Worm (Caenorhabditis elegans) whole organism, young adult: ENCODE results near the gene otpl-3.

Experiments
- C17E4.6 ChIP-seq: fragments of 200-800 bp; sonication (Bioruptor generic); IDR thresholded peaks from 2 replicates; pipeline ENCODE4 v1.3.6; 2022; ENCODE audit warnings: missing genetic modification reagents, missing genetic modification characterization, missing compliant biosample characterization
- F10E7.11 ChIP-seq: sonication (generic microtip); optimal IDR thresholded peaks from 2 replicates; lab custom pipeline; 2017; ENCODE audit warnings: mild to moderate bottlenecking, missing genetic modification characterization, moderate library complexity, missing compliant biosample characterization
- F22D6.2 ChIP-seq: sonication (generic microtip); optimal IDR thresholded peaks from 2 replicates; lab custom pipeline; 2016; ENCODE audit warnings: mild to moderate bottlenecking, missing genetic modification characterization, missing compliant biosample characterization
- F33H1.4 ChIP-seq: fragments of 200-800 bp; sonication (Bioruptor generic); IDR thresholded peaks from 2 replicates; pipeline ENCODE4 v1.3.6; 2022; ENCODE audit warnings: missing genetic modification reagents, missing genetic modification characterization, missing compliant biosample characterization
- F52B5.7 ChIP-seq: sonication (generic microtip); optimal IDR thresholded peaks from 2 replicates; lab custom pipeline; 2016; ENCODE audit warnings: mild to moderate bottlenecking, missing genetic modification characterization, missing compliant biosample characterization
- K11D2.4 ChIP-seq: fragments of 200-800 bp; sonication (Bioruptor generic); IDR thresholded peaks from 2 replicates; pipeline ENCODE4 v1.3.6; 2022; ENCODE audit warnings: missing genetic modification reagents, missing genetic modification characterization, missing compliant biosample characterization
- Y56A3A.18 ChIP-seq: fragments of 200-800 bp; sonication (Bioruptor generic); IDR thresholded peaks from 2 replicates; pipeline ENCODE4 v1.3.6; 2022; ENCODE audit warnings: missing genetic modification reagents, missing genetic modification characterization, missing compliant biosample characterization
- Y79H2A.3 ChIP-seq: fragments of 200-800 bp; sonication (Bioruptor generic); conservative IDR thresholded peaks from 2 replicates; pipeline ENCODE4 v1.3.6; 2022; ENCODE audit warnings: missing genetic modification reagents, missing genetic modification characterization, missing compliant biosample characterization
- aptf-3 ChIP-seq: fragments of 200-800 bp; sonication (Bioruptor generic); IDR thresholded peaks from 2 replicates; pipeline ENCODE4 v1.3.6; 2022; ENCODE audit warnings: missing genetic modification characterization, missing compliant biosample characterization
- atf-7 ChIP-seq: sonication (generic microtip); optimal IDR thresholded peaks from 2 replicates; lab custom pipeline; 2017; ENCODE audit warnings: mild to moderate bottlenecking, missing genetic modification characterization, missing compliant biosample characterization
- bed-2 ChIP-seq: fragments of 200-800 bp; sonication (Bioruptor generic); IDR thresholded peaks from 2 replicates; pipeline ENCODE4 v1.3.6; 2022; ENCODE audit warnings: missing genetic modification reagents, missing genetic modification characterization, missing compliant biosample characterization
- cebp-2 ChIP-seq: fragments of 200-800 bp; sonication (Bioruptor generic); IDR thresholded peaks from 2 replicates; pipeline ENCODE4 v1.3.6; 2022; ENCODE audit warnings: missing genetic modification characterization, missing compliant biosample characterization
- ceh-100 ChIP-seq: fragments of 200-800 bp; sonication (Bioruptor generic); IDR thresholded peaks from 2 replicates; pipeline ENCODE4 v1.3.6; 2022; ENCODE audit warnings: missing genetic modification reagents, missing genetic modification characterization, missing compliant biosample characterization
- ceh-27 ChIP-seq: fragments of 200-800 bp; sonication (Bioruptor generic); optimal IDR thresholded peaks from 2 replicates; lab custom pipeline; 2018; ENCODE audit warnings: mild to moderate bottlenecking, missing genetic modification characterization, moderate library complexity, missing compliant biosample characterization
- ceh-58 ChIP-seq: fragments of 200-800 bp; sonication (Bioruptor generic); IDR thresholded peaks from 2 replicates; pipeline ENCODE4 v1.3.6; 2022; ENCODE audit warnings: missing genetic modification characterization, missing compliant biosample characterization
- dox-1 ChIP-seq: fragments of 200-800 bp; sonication (Bioruptor generic); IDR thresholded peaks from 2 replicates; pipeline ENCODE4 v1.3.6; 2022; ENCODE audit warnings: missing genetic modification reagents, missing genetic modification characterization, missing compliant biosample characterization
- dpff-1 ChIP-seq: sonication (generic microtip); optimal IDR thresholded peaks from 2 replicates; lab custom pipeline; 2017; ENCODE audit warnings: mild to moderate bottlenecking, missing genetic modification characterization, missing compliant biosample characterization
- egrh-3 ChIP-seq: fragments of 200-800 bp; sonication (Bioruptor generic); IDR thresholded peaks from 2 replicates; pipeline ENCODE4 v1.3.6; 2022; ENCODE audit warnings: missing genetic modification reagents, missing genetic modification characterization, missing compliant biosample characterization
- ets-4 ChIP-seq: fragments of 200-800 bp; sonication (Bioruptor generic); optimal IDR thresholded peaks from 2 replicates; lab custom pipeline; 2018; ENCODE audit warnings: mild to moderate bottlenecking, missing genetic modification characterization, missing compliant biosample characterization
- hlh-12 ChIP-seq: sonication (generic microtip); optimal IDR thresholded peaks from 2 replicates; lab custom pipeline; 2016; ENCODE audit warnings: missing genetic modification characterization, missing compliant biosample characterization
- hrde-1 ChIP-seq: sonication (generic microtip); optimal IDR thresholded peaks from 2 replicates; lab custom pipeline; 2016; ENCODE audit warnings: missing genetic modification characterization, mild to moderate bottlenecking, missing compliant biosample characterization, moderate library complexity, missing genotype, missing genetic modification reagents, borderline replicate concordance
- let-526 ChIP-seq: fragments of 200-800 bp; sonication (Bioruptor generic); IDR thresholded peaks from 2 replicates; pipeline ENCODE4 v1.3.6; 2022; ENCODE audit warnings: missing genetic modification reagents, missing genetic modification characterization, missing compliant biosample characterization
- let-607 ChIP-seq, 2 experiments: fragments of 200-800 bp in 1 of 2; sonication (Bioruptor generic) in 1 of 2; sonication (generic microtip) in 1 of 2; optimal IDR thresholded peaks; 2 replicates each; lab custom pipeline; 2016 to 2018; ENCODE audit warnings: mild to moderate bottlenecking in 2 of 2, missing compliant biosample characterization in 2 of 2, missing genetic modification characterization in 2 of 2, moderate library complexity in 2 of 2, missing genotype in 1 of 2
- lin-35 ChIP-seq, 3 experiments: fragments of 150-350 bp in 2 of 3; sonication (generic microtip) in 1 of 3; optimal IDR thresholded peaks; 2 replicates each; lab custom pipeline; 2014 to 2018; ENCODE audit warnings: missing biosample characterization in 3 of 3, missing genetic modification characterization in 3 of 3, missing genetic modification reagents in 3 of 3
- lin-40 ChIP-seq: sonication (generic microtip); optimal IDR thresholded peaks from 2 replicates; lab custom pipeline; 2016; ENCODE audit warnings: missing genetic modification characterization, mild to moderate bottlenecking, missing compliant biosample characterization, missing genotype, missing genetic modification reagents
- lsl-1 ChIP-seq: fragments of 200-800 bp; sonication (Bioruptor generic); optimal IDR thresholded peaks from 2 replicates; lab custom pipeline; 2018; ENCODE audit warnings: mild to moderate bottlenecking, missing genetic modification characterization, moderate library complexity, missing compliant biosample characterization
- mes-4 ChIP-seq: sonication (generic microtip); optimal IDR thresholded peaks from 2 replicates; lab custom pipeline; 2016; ENCODE audit warnings: missing genotype, missing genetic modification characterization, missing compliant biosample characterization
- nfyb-1 ChIP-seq: fragments of 200-800 bp; sonication (Bioruptor generic); IDR thresholded peaks from 2 replicates; pipeline ENCODE4 v1.3.6; 2022; ENCODE audit warnings: missing genetic modification reagents, missing genetic modification characterization, missing compliant biosample characterization
- nhr-80 ChIP-seq: sonication (generic microtip); optimal IDR thresholded peaks from 2 replicates; lab custom pipeline; 2016; ENCODE audit warnings: missing genetic modification characterization, missing compliant biosample characterization
- sdz-38 ChIP-seq: sonication (generic microtip); optimal IDR thresholded peaks from 2 replicates; lab custom pipeline; 2016; ENCODE audit warnings: missing genotype, missing genetic modification characterization, missing compliant biosample characterization
- snpc-3.4 ChIP-seq: sonication (generic microtip); optimal IDR thresholded peaks from 2 replicates; lab custom pipeline; 2017; ENCODE audit warnings: missing genetic modification characterization, mild to moderate bottlenecking, missing compliant biosample characterization, antibody characterized with exemption, moderate library complexity, missing genotype, missing genetic modification reagents
- tbp1 ChIP-seq: fragments of 200-800 bp; sonication (Bioruptor generic); optimal IDR thresholded peaks from 2 replicates; lab custom pipeline; 2018; ENCODE audit warnings: mild to moderate bottlenecking, missing genetic modification characterization, missing compliant biosample characterization
- xnd-1 ChIP-seq: sonication (generic microtip); optimal IDR thresholded peaks from 2 replicates; lab custom pipeline; 2016; ENCODE audit warnings: missing genotype, missing genetic modification reagents, missing genetic modification characterization, missing compliant biosample characterization
- ztf-18 ChIP-seq: sonication (generic microtip); optimal IDR thresholded peaks from 2 replicates; lab custom pipeline; 2016; ENCODE audit warnings: missing genotype, mild to moderate bottlenecking, missing genetic modification characterization, missing compliant biosample characterization
- ztf-3 ChIP-seq: fragments of 200-800 bp; sonication (Bioruptor generic); optimal IDR thresholded peaks from 2 replicates; lab custom pipeline; 2018; ENCODE audit warnings: mild to moderate bottlenecking, missing genetic modification characterization, missing compliant biosample characterization

The otpl-3 gene

DNA sequence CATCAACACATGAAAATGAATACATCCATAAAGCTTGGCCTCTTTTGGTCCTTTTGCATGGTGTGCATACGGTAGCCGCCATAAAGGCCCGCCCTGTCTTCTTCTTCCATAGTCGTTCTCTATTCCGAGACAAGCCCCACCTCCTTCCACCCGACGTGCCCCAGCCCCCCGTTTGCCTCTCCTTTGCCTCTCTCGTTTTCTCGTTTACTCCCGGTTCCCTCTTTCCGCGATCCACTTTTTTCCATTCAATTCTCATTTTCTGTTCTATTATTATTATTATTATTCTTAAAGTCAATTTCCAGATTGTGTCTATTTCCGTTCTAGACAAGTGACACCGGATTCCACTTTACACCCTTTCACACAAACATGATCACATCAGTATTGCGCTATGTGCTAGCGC, 35.2 kb downstream of the otpl-3 start, which contains the start of gene unc-6:
unc-6 (plus strand) TSS at position 301 of the 400 bp plus-strand sequence.
- TF ChIP-seq K11D2.4 (GFP tag; lab: Robert Waterston, UW) (no peak), ztf-3 (no peak), F10E7.11 (no peak), mes-4 (tag; lab: Kevin White, UChicago) (no peak), Y79H2A.3 (GFP tag; lab: Robert Waterston, UW) (no peak), snpc-3.4 (tag; lab: Kevin White, UChicago) (no peak), lsl-1 (GFP tag; lab: Kevin White, UChicago) (no peak), ets-4 (no peak), atf-7 (tag; lab: Kevin White, UChicago) (no peak), C17E4.6 (GFP tag; lab: Robert Waterston, UW) (no peak), bed-2 (GFP tag; lab: Robert Waterston, UW) (no peak)

DNA sequence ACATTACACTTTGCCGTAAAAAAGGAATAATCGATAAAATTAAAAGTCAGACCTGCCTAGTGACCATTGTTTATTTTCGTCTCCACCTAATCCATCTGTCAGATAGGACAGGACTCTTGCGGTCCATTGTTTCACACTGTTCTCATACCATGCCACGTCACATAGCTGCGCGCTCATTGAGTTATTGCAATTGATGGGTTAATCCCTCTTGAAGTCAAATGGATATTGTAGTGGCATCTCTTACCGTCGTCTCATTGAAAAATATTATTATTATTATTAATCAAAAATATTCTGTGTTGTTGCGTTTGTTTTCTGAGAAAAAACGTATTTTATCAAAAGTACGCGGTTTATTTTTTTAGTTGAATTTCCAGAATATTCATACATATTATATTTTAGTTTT, 36.4 kb downstream of the otpl-3 start:
- no peak for TF ChIP-seq F52B5.7 (tag; lab: Kevin White, UChicago)
- TF ChIP-seq F22D6.2 (tag; lab: Kevin White, UChicago) = no peak
- no peak for TF ChIP-seq let-607 (tag; optimal IDR thresholded peaks at IDR 0.05; lab: Kevin White, UChicago)
- TF ChIP-seq xnd-1 (tag; lab: Kevin White, UChicago) = no peak
- no peak for TF ChIP-seq ztf-18 (tag; lab: Kevin White, UChicago)
- no peak for TF ChIP-seq nfyb-1 (GFP tag; lab: Robert Waterston, UW)
- no peak for TF ChIP-seq lin-35 (GFP tag; optimal IDR thresholded peaks at IDR 0.05; lab: Kevin White, UChicago)
- TF ChIP-seq ceh-58 (GFP tag; lab: Robert Waterston, UW) = no peak
- TF ChIP-seq lin-40 (tag; lab: Kevin White, UChicago) = no peak
- no peak for TF ChIP-seq F33H1.4 (GFP tag; lab: Robert Waterston, UW)
- no peak for TF ChIP-seq Y56A3A.18 (GFP tag; lab: Robert Waterston, UW)
- no peak for TF ChIP-seq egrh-3 (GFP tag; lab: Robert Waterston, UW)
- TF ChIP-seq cebp-2 (GFP tag; lab: Robert Waterston, UW) = no peak
- TF ChIP-seq, all 124 proteins: peak for 0

DNA sequence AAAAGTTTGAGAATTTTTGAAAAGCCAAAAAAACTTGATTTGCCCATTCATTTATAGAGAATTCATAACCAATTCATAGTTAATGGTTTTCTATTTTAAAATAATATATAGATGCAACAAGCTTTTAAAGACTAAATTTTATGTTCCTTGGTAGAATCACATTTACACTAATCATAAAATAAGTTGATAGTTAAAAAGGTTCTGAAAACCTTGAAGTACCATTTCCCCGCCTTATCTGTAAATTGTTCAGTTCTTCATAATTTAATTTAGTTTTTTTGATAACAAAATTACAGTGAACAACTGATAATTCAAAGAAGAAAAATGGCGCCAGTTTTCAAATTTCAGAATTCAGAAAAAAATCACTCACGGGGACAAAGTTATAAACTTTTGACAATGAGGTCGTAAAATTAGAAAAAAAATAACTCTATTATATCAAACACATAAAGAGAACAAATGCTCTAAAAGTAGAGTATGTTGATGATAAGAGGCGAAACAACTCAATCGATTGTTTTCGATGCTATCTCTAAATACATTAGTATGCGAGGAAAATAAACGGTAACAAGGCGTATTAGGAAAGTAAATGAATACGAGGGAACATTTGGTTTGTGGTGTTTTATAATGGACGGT, 39.2 kb downstream of the otpl-3 start, which contains the start of gene F41C6.7:
F41C6.7 (minus strand) TSS at position 51 of the 627 bp plus-strand sequence.
- TF ChIP-seq nhr-80 (tag; lab: Kevin White, UChicago) (peak; percentile 40), dox-1 (GFP tag; lab: Robert Waterston, UW) (no peak)

DNA sequence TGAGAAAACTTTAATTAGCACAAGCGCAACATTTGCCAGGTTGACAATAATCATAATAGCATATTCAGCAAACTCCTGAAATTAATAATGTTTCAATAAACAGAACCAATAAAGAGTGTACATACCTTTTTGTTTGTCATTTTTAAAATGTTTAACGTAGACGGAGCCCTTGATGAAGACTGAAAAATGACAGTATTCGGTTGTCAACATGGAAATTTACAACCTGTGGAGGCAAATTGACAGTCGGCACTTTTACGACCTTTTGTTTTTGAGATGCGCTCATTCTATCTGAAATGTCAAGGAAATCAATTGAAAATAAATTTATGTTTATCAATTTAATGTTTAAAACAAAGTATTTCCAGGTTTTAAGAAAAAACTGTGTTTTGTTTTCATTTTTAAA, 40.1 kb downstream of the otpl-3 start:
- TF ChIP-seq aptf-3 (GFP tag; lab: Robert Waterston, UW) (no peak), ceh-100 (no peak), dpff-1 (no peak), ceh-27 (GFP tag; lab: Kevin White, UChicago) (no peak), hlh-12 (tag; lab: Kevin White, UChicago) (no peak), sdz-38 (tag; lab: Kevin White, UChicago) (no peak), tbp1 (GFP tag; lab: Kevin White, UChicago) (no peak), hrde-1 (tag; lab: Kevin White, UChicago) (no peak), F33H1.4 (GFP tag; lab: Robert Waterston, UW) (no peak), let-526 (GFP tag; lab: Robert Waterston, UW) (no peak)
- TF ChIP-seq, all 124 proteins: peak for 0
